Fruit fly (Drosophila melanogaster): ENCODE measurements around the gene cona.
A peak's percentile ranks its signal among the peaks of the same experiment; 100 is the strongest.

cona gene

DNA sequence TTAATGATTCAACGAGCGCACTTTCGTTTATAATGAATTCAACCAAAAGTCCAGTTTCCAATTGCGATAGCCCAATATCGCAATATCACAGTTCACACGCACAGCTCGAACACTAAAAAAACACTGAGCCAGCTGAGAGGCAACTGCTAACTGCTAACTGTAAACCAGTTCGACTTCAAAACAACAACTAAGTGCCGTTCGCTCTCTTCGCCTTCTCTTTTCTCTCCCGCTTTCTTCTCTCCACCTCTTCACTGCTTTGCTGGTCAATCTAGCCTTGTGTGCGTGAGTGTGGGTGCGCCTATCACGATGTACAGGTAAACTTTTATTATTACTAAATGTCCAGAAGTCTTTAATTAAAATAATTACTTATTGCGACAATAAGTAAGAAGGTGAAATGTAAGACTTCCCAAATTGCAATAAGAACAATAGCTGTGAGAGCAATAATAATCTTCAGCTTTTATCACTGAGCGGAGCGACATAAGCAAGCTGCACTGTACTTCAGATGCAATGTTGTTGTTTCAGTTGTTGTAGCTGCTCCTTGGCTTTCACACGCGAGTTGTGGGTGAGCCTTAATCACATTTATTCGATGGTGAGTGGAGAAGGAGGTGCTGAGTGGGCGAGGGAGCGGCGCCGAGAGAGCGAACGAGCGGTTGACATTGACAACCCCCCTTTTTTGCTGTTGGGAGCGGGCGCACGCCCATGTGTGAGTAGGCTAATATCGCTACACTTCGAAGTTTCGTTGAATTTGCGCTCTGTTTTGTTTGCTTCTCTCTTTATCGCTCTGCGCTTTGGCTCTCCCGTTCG is 11.4 kb downstream of the cona start, which contains the start of gene Vti1b (continued):
- TF ChIP-seq CG10147 (GFP tag; optimal IDR thresholded peaks at IDR 0.05) (peak; percentile 90), hth (optimal IDR thresholded peaks at IDR 0.05) (no peak), ind (GFP tag; optimal IDR thresholded peaks at IDR 0.05) (peak; percentile 96), gro (GFP tag; optimal IDR thresholded peaks at IDR 0.05) (peak; percentile 89), HLH54F (GFP tag; optimal IDR thresholded peaks at IDR 0.05) (peak; percentile 92), CG7963 (GFP tag; IDR thresholded peaks at IDR 0.05; ENCODE audit: partially characterized antibody) (no peak), HHEX (GFP tag; optimal IDR thresholded peaks at IDR 0.05) (peak; percentile 94), CG7987 (GFP tag; optimal IDR thresholded peaks at IDR 0.05) (peak; percentile 88), CG11696 (GFP tag; IDR thresholded peaks at IDR 0.05) (peak; percentile 69; the same call in 1 of the 2 replicates), pfk (GFP tag; optimal IDR thresholded peaks at IDR 0.05) (no peak), unpg (GFP tag; optimal IDR thresholded peaks at IDR 0.05) (peak; percentile 93), CHES-1-like (GFP tag; optimal IDR thresholded peaks at IDR 0.05) (peak; percentile 90), cato (GFP tag; optimal IDR thresholded peaks at IDR 0.05; ENCODE audit: borderline replicate concordance) (peak; percentile 88), ttk (GFP tag; IDR thresholded peaks at IDR 0.05) (peak; percentile 92), tgo (GFP tag; IDR thresholded peaks at IDR 0.05) (peak; percentile 94), CG11093 (GFP tag; IDR thresholded peaks at IDR 0.05) (peak; percentile 93), HLHmδ (GFP tag; optimal IDR thresholded peaks at IDR 0.05) (peak; percentile 62), CG3281 (GFP tag; optimal IDR thresholded peaks at IDR 0.05) (peak; percentile 91), Rx (GFP tag; IDR thresholded peaks at IDR 0.05) (peak; percentile 87), inv (GFP tag; IDR thresholded peaks at IDR 0.05; ENCODE audit: partially characterized antibody) (no peak), CG2712 (tag; optimal IDR thresholded peaks at IDR 0.05) (peak; percentile 97), CG30020 (tag; optimal IDR thresholded peaks at IDR 0.05) (peak; percentile 68), btn (GFP tag; optimal IDR thresholded peaks at IDR 0.05) (peak; percentile 83), tin (GFP tag; optimal IDR thresholded peaks at IDR 0.05) (peak; percentile 96), CG32532 (GFP tag; IDR thresholded peaks at IDR 0.05) (peak; percentile 87), CG6254 (GFP tag; optimal IDR thresholded peaks at IDR 0.05) (peak; percentile 90), grn (GFP tag; optimal IDR thresholded peaks at IDR 0.05) (peak; percentile 90), CG12744 (GFP tag; optimal IDR thresholded peaks at IDR 0.05) (peak; percentile 90), Spps (tag; optimal IDR thresholded peaks at IDR 0.05) (peak; percentile 88), CG9797 (GFP tag; optimal IDR thresholded peaks at IDR 0.05) (peak; percentile 43), ro (GFP tag; IDR thresholded peaks at IDR 0.05) (peak; percentile 57; the same call in 1 of the 2 replicates), dan (GFP tag; IDR thresholded peaks at IDR 0.05) (peak; percentile 83), CG11456 (GFP tag; IDR thresholded peaks at IDR 0.05) (peak; percentile 93), Atf-2 (GFP tag; optimal IDR thresholded peaks at IDR 0.05) (peak; percentile 95), chif (GFP tag; optimal IDR thresholded peaks at IDR 0.05) (peak; percentile 93 to 97), CG10654 (GFP tag; optimal IDR thresholded peaks at IDR 0.05) (peak; percentile 90), en (GFP tag; optimal IDR thresholded peaks at IDR 0.05) (peak; percentile 88), Bteb2 (GFP tag; optimal IDR thresholded peaks at IDR 0.05) (peak; percentile 90), CG8388 (GFP tag; optimal IDR thresholded peaks at IDR 0.05) (peak; percentile 92), ftz-f1 (GFP tag; optimal IDR thresholded peaks at IDR 0.05) (peak; percentile 93), Doc3 (GFP tag; IDR thresholded peaks at IDR 0.05; ENCODE audit: partially characterized antibody) (no peak; the same call in 2 of the 3 replicates), slp2 (GFP tag; optimal IDR thresholded peaks at IDR 0.05) (peak; percentile 93), CG17328 (GFP tag; IDR thresholded peaks at IDR 0.05) (peak; percentile 93), sisA (GFP tag; IDR thresholded peaks at IDR 0.05) (peak; percentile 96), Antp (GFP tag; optimal IDR thresholded peaks at IDR 0.05) (peak; percentile 85), al (GFP tag; IDR thresholded peaks at IDR 0.05) (peak; percentile 83), peb (GFP tag; IDR thresholded peaks at IDR 0.05) (peak; percentile 92), CG1832 (GFP tag; optimal IDR thresholded peaks at IDR 0.05) (no peak), ham (GFP tag; IDR thresholded peaks at IDR 0.05) (peak; percentile 70), HmgZ (tag; optimal IDR thresholded peaks at IDR 0.05) (peak; percentile 94)
